Fruit fly (Drosophila melanogaster) Kc167 (cell line): ENCODE data around the gene CCAP.

ENCODE experiments used
- Myc ChIP-seq: fragments of >200 bp; optimal IDR thresholded peaks from 2 replicates; lab custom pipeline; 2017; ENCODE audit warnings: missing external identifiers
- Sin3A ChIP-seq: fragments of >200 bp; optimal IDR thresholded peaks from 2 replicates; lab custom pipeline; 2018; ENCODE audit warnings: missing external identifiers
- h ChIP-seq: fragments of >200 bp; optimal IDR thresholded peaks from 3 replicates; lab custom pipeline; 2018; ENCODE audit warnings: missing external identifiers
- psq ChIP-seq: fragments of >200 bp; optimal IDR thresholded peaks from 2 replicates; lab custom pipeline; 2017; ENCODE audit warnings: missing external identifiers
- ttk ChIP-seq: sonication (Bioruptor generic); optimal IDR thresholded peaks from 2 replicates; lab custom pipeline; 2017; ENCODE audit warnings: missing external identifiers

- no peak for TF ChIP-seq h (lab: Kevin White, UChicago)
- no peak for TF ChIP-seq Sin3A (lab: Kevin White, UChicago)
- no peak for TF ChIP-seq ttk
- no peak for TF ChIP-seq psq (lab: Kevin White, UChicago)
- no peak for TF ChIP-seq Myc (lab: Kevin White, UChicago)
Observed at dm6 chr3R:22675447-22675846, 26.4 kb downstream of the CCAP start.
